Fruit fly (Drosophila melanogaster) whole organism, embryonic: Measurements from ENCODE around the gene Aasdh.
A peak's percentile ranks its signal among the peaks of the same experiment; 100 is the strongest.

Source experiments
- B-H1 ChIP-seq: fragments of 200-800 bp; sonication (Bioruptor generic); IDR thresholded peaks from 3 replicates; pipeline ENCODE4 v1.3.6; 2022; ENCODE audit warnings: missing biosample characterization, missing genetic modification characterization
- CG10209 ChIP-seq: fragments of 200-800 bp; sonication (Bioruptor generic); optimal IDR thresholded peaks from 3 replicates; lab custom pipeline; 2017; ENCODE audit warnings: missing biosample characterization, mild to moderate bottlenecking, missing genetic modification characterization, missing genetic modification reagents
- CG10462 ChIP-seq: fragments of 200-800 bp; sonication (Bioruptor generic); optimal IDR thresholded peaks from 2 replicates; lab custom pipeline; 2016; ENCODE audit warnings: missing biosample characterization, missing genetic modification characterization
- CG11093 ChIP-seq: fragments of 200-800 bp; sonication (Bioruptor generic); IDR thresholded peaks from 3 replicates; pipeline ENCODE4 v1.3.6; 2022; ENCODE audit warnings: missing biosample characterization, missing genetic modification characterization
- CG11398 ChIP-seq: fragments of 200-800 bp; sonication (Bioruptor generic); optimal IDR thresholded peaks from 2 replicates; lab custom pipeline; 2016; ENCODE audit warnings: missing biosample characterization, missing genetic modification characterization
- CG11723 ChIP-seq: fragments of 200-800 bp; sonication (Bioruptor generic); optimal IDR thresholded peaks from 2 replicates; lab custom pipeline; 2017; ENCODE audit warnings: missing biosample characterization, mild to moderate bottlenecking, missing genetic modification characterization
- CG13624 ChIP-seq: fragments of 200-800 bp; sonication (Bioruptor generic); optimal IDR thresholded peaks from 2 replicates; lab custom pipeline; 2016; ENCODE audit warnings: missing biosample characterization, missing genetic modification characterization
- CG13775 ChIP-seq: fragments of 200-800 bp; sonication (Bioruptor generic); optimal IDR thresholded peaks from 3 replicates; lab custom pipeline; 2017; ENCODE audit warnings: missing biosample characterization, mild to moderate bottlenecking, missing genetic modification characterization
- CG16815 ChIP-seq: fragments of 200-800 bp; sonication (Bioruptor generic); optimal IDR thresholded peaks from 3 replicates; lab custom pipeline; 2017; ENCODE audit warnings: missing biosample characterization, mild to moderate bottlenecking, missing genetic modification characterization
- CG17568 ChIP-seq: fragments of 200-800 bp; sonication (Bioruptor generic); optimal IDR thresholded peaks from 2 replicates; lab custom pipeline; 2018; ENCODE audit warnings: missing biosample characterization, mild to moderate bottlenecking, missing genetic modification characterization, moderate library complexity
- CG18011 ChIP-seq: fragments of 200-800 bp; sonication (Bioruptor generic); optimal IDR thresholded peaks from 2 replicates; lab custom pipeline; 2017; ENCODE audit warnings: missing biosample characterization, missing genetic modification characterization, mild to moderate bottlenecking, moderate library complexity, missing genotype
- CG31441 ChIP-seq: fragments of 200-800 bp; sonication (Bioruptor generic); IDR thresholded peaks from 2 replicates; pipeline ENCODE4 v1.3.6; 2022; ENCODE audit warnings: missing biosample characterization, missing genetic modification characterization
- CG32767 ChIP-seq: fragments of 200-800 bp; sonication (Bioruptor generic); IDR thresholded peaks from 2 replicates; pipeline ENCODE4 v1.3.6; 2022; ENCODE audit warnings: missing biosample characterization, missing genetic modification characterization
- CG3407 ChIP-seq: fragments of 200-800 bp; sonication (Bioruptor generic); optimal IDR thresholded peaks from 2 replicates; lab custom pipeline; 2018; ENCODE audit warnings: missing biosample characterization, mild to moderate bottlenecking, missing genetic modification characterization
- CG4820 ChIP-seq: fragments of 200-800 bp; sonication (Bioruptor generic); optimal IDR thresholded peaks from 3 replicates; lab custom pipeline; 2016; ENCODE audit warnings: missing biosample characterization, missing genetic modification characterization
- CG4854 ChIP-seq: fragments of 200-800 bp; sonication (Bioruptor generic); optimal IDR thresholded peaks from 2 replicates; lab custom pipeline; 2016; ENCODE audit warnings: missing biosample characterization, missing genetic modification characterization, inconsistent platforms
- CG6654 ChIP-seq: fragments of 200-800 bp; sonication (Bioruptor generic); optimal IDR thresholded peaks from 2 replicates; lab custom pipeline; 2017; ENCODE audit warnings: missing biosample characterization, mild to moderate bottlenecking, missing genetic modification characterization
- CG8359 ChIP-seq: fragments of 200-800 bp; sonication (Bioruptor generic); optimal IDR thresholded peaks from 2 replicates; lab custom pipeline; 2017; ENCODE audit warnings: missing biosample characterization, mild to moderate bottlenecking, missing genetic modification characterization, borderline replicate concordance
- CG9727 ChIP-seq: fragments of 200-800 bp; sonication (Bioruptor generic); optimal IDR thresholded peaks from 3 replicates; lab custom pipeline; 2017; ENCODE audit warnings: missing biosample characterization, mild to moderate bottlenecking, missing genetic modification characterization
- CkIIα-i1 ChIP-seq: fragments of 200-800 bp; sonication (Bioruptor generic); IDR thresholded peaks from 2 replicates; pipeline ENCODE4 v1.3.6; 2022; ENCODE audit warnings: missing biosample characterization, missing genetic modification characterization
- Dbx ChIP-seq: fragments of 200-800 bp; sonication (Bioruptor generic); IDR thresholded peaks from 3 replicates; pipeline ENCODE4 v1.3.6; 2022; ENCODE audit warnings: missing biosample characterization, missing genetic modification characterization
- E2f2 ChIP-seq: fragments of 200-800 bp; sonication (Bioruptor generic); IDR thresholded peaks from 2 replicates; pipeline ENCODE4 v1.3.6; 2022; ENCODE audit warnings: missing biosample characterization, missing genetic modification characterization
- GATAe ChIP-seq: fragments of 200-800 bp; sonication (Bioruptor generic); conservative IDR thresholded peaks from 2 replicates; pipeline ENCODE4 v1.3.6; 2022; ENCODE audit warnings: missing biosample characterization, missing genetic modification characterization
- Hey ChIP-seq: fragments of 200-800 bp; sonication (Bioruptor generic); optimal IDR thresholded peaks from 3 replicates; lab custom pipeline; 2018; ENCODE audit warnings: missing biosample characterization, mild to moderate bottlenecking, missing genetic modification characterization
- MTF-1 ChIP-seq: fragments of 200-800 bp; sonication (Bioruptor generic); optimal IDR thresholded peaks from 2 replicates; lab custom pipeline; 2018; ENCODE audit warnings: missing biosample characterization, mild to moderate bottlenecking, missing genetic modification characterization, borderline replicate concordance
- NK7.1 ChIP-seq: fragments of 200-800 bp; sonication (Bioruptor generic); optimal IDR thresholded peaks from 3 replicates; lab custom pipeline; 2016; ENCODE audit warnings: missing biosample characterization, missing genetic modification characterization
- Poxn ChIP-seq: fragments of 200-800 bp; sonication (Bioruptor generic); IDR thresholded peaks from 2 replicates; pipeline ENCODE4 v1.3.6; 2022; ENCODE audit warnings: missing biosample characterization, missing genetic modification characterization
- Ravus ChIP-seq: fragments of 200-800 bp; sonication (Bioruptor generic); IDR thresholded peaks from 2 replicates; pipeline ENCODE4 v1.3.6; 2022; ENCODE audit warnings: missing biosample characterization, missing genetic modification characterization
- Stat92E ChIP-seq, 3 experiments: fragments of >200 bp in 2 of 3; fragments of 200-800 bp in 1 of 3; sonication (Bioruptor generic) in 1 of 3; optimal IDR thresholded peaks; 2 replicates each; lab custom pipeline; 2017 to 2019; ENCODE audit warnings: missing biosample characterization in 3 of 3, missing genetic modification characterization in 3 of 3, mild to moderate bottlenecking in 1 of 3, moderate library complexity in 1 of 3
- ase ChIP-seq: fragments of 200-800 bp; sonication (Bioruptor generic); IDR thresholded peaks from 3 replicates; pipeline ENCODE4 v1.3.6; 2022; ENCODE audit warnings: missing biosample characterization, missing genetic modification characterization
- ash1 ChIP-seq: fragments of 200-800 bp; sonication (Bioruptor generic); optimal IDR thresholded peaks from 2 replicates; lab custom pipeline; 2018; ENCODE audit warnings: missing biosample characterization, mild to moderate bottlenecking, missing genetic modification characterization
- bigmax ChIP-seq: fragments of 200-800 bp; sonication (Bioruptor generic); optimal IDR thresholded peaks from 2 replicates; lab custom pipeline; 2018; ENCODE audit warnings: missing biosample characterization, mild to moderate bottlenecking, missing genetic modification characterization
- caup ChIP-seq: fragments of 200-800 bp; sonication (Bioruptor generic); optimal IDR thresholded peaks from 3 replicates; lab custom pipeline; 2017; ENCODE audit warnings: missing biosample characterization, mild to moderate bottlenecking, missing genetic modification characterization, moderate library complexity; ENCODE audit not compliant: severe bottlenecking
- cg ChIP-seq: fragments of 200-800 bp; sonication (Bioruptor generic); optimal IDR thresholded peaks from 3 replicates; lab custom pipeline; 2019; ENCODE audit warnings: missing biosample characterization, mild to moderate bottlenecking, missing genetic modification characterization, moderate library complexity
- dm ChIP-seq: fragments of 200-800 bp; sonication (Bioruptor generic); optimal IDR thresholded peaks from 3 replicates; lab custom pipeline; 2016; ENCODE audit warnings: missing biosample characterization, missing genetic modification characterization
- esg ChIP-seq: fragments of 200-800 bp; sonication (Bioruptor generic); conservative IDR thresholded peaks from 2 replicates; pipeline ENCODE4 v1.3.6; 2022; ENCODE audit warnings: missing biosample characterization, missing genetic modification characterization
- fd3F ChIP-seq: fragments of 200-800 bp; sonication (Bioruptor generic); optimal IDR thresholded peaks from 2 replicates; lab custom pipeline; 2018; ENCODE audit warnings: missing biosample characterization, mild to moderate bottlenecking, missing genetic modification characterization, moderate library complexity
- gem ChIP-seq: fragments of 200-800 bp; sonication (Bioruptor generic); optimal IDR thresholded peaks from 2 replicates; lab custom pipeline; 2019; ENCODE audit warnings: missing biosample characterization, mild to moderate bottlenecking, missing genetic modification characterization, moderate library complexity
- hb ChIP-seq: fragments of 200-800 bp; sonication (Bioruptor generic); IDR thresholded peaks from 3 replicates; pipeline ENCODE4 v1.3.6; 2022; ENCODE audit warnings: missing biosample characterization, missing genetic modification characterization; ENCODE audit not compliant: partially characterized antibody
- inv ChIP-seq: fragments of 200-800 bp; sonication (Bioruptor generic); IDR thresholded peaks from 2 replicates; pipeline ENCODE4 v1.3.6; 2022; ENCODE audit warnings: missing biosample characterization, missing genetic modification characterization; ENCODE audit not compliant: partially characterized antibody
- kni ChIP-seq: fragments of 200-800 bp; sonication (Bioruptor generic); optimal IDR thresholded peaks from 3 replicates; lab custom pipeline; 2017; ENCODE audit warnings: mild to moderate bottlenecking, missing biosample characterization, missing genetic modification reagents, missing genetic modification characterization
- lbe ChIP-seq: fragments of 200-800 bp; sonication (Bioruptor generic); optimal IDR thresholded peaks from 2 replicates; lab custom pipeline; 2016; ENCODE audit warnings: missing biosample characterization, mild to moderate bottlenecking, missing genetic modification characterization
- oc ChIP-seq: fragments of 200-800 bp; sonication (Bioruptor generic); optimal IDR thresholded peaks from 2 replicates; lab custom pipeline; 2018; ENCODE audit warnings: missing biosample characterization, mild to moderate bottlenecking, missing genetic modification characterization, moderate library complexity
- pita ChIP-seq: fragments of 200-800 bp; sonication (Bioruptor generic); optimal IDR thresholded peaks from 2 replicates; lab custom pipeline; 2017; ENCODE audit warnings: missing biosample characterization, mild to moderate bottlenecking, missing genetic modification characterization
- pros ChIP-seq: fragments of 200-800 bp; sonication (Bioruptor generic); optimal IDR thresholded peaks from 3 replicates; lab custom pipeline; 2019; ENCODE audit warnings: missing biosample characterization, mild to moderate bottlenecking, missing genetic modification characterization, moderate library complexity
- repo ChIP-seq: fragments of 200-800 bp; sonication (Bioruptor generic); optimal IDR thresholded peaks from 2 replicates; lab custom pipeline; 2016; ENCODE audit warnings: missing biosample characterization, missing genetic modification characterization
- sc ChIP-seq, 3 experiments: fragments of >200 bp in 2 of 3; fragments of 200-800 bp in 1 of 3; sonication (Bioruptor generic) in 1 of 3; optimal IDR thresholded peaks; 2 replicates in 2 of 3; 3 replicates in 1 of 3; lab custom pipeline; 2017; ENCODE audit warnings: mild to moderate bottlenecking in 1 of 3, missing biosample characterization in 1 of 3, missing genetic modification characterization in 1 of 3, missing genetic modification reagents in 1 of 3
- stc ChIP-seq: fragments of 200-800 bp; sonication (Bioruptor generic); IDR thresholded peaks from 2 replicates; pipeline ENCODE4 v1.3.6; 2022; ENCODE audit warnings: missing biosample characterization, missing genetic modification characterization
- tin ChIP-seq: fragments of 200-800 bp; sonication (Bioruptor generic); optimal IDR thresholded peaks from 3 replicates; lab custom pipeline; 2016; ENCODE audit warnings: missing biosample characterization, missing genetic modification characterization
- wdn ChIP-seq: fragments of 200-800 bp; sonication (Bioruptor generic); IDR thresholded peaks from 2 replicates; pipeline ENCODE4 v1.3.6; 2022; ENCODE audit warnings: missing biosample characterization, missing genetic modification characterization

Gene Aasdh

DNA sequence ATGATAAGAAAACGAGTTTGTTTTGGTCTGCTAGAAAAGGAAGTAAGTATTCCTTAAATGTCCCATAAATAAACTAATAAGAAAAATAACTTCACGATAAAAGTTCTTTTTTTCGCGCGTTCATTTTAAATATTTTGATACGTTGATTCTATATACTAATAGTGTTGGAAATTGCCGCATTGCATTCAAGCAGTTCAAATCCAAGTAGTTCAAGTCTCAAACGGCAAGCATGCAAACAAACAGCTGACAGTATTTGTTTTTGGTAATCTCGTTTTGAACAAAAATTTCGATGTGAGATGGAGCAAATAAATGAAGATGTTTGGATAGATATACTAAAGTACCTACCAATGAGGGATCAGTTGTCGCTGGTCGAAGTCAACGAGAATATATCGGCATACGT is 39.4 kb upstream of the Aasdh start, which contains the start of gene CG13088 (continued):
- TF ChIP-seq gem (tag; lab: Kevin White, UChicago), result no peak
- TF ChIP-seq CG18011 (GFP tag; lab: Kevin White, UChicago), result no peak
- TF ChIP-seq ase, result no peak
- TF ChIP-seq caup, result no peak
- no peak for TF ChIP-seq NK7.1 (GFP tag; lab: Kevin White, UChicago)
- TF ChIP-seq repo (GFP tag; lab: Kevin White, UChicago), result no peak
- TF ChIP-seq CG17568, result no peak
- 0 out of 3 replicates have a peak, but pooled peaks have one; percentile 21 for TF ChIP-seq Dbx (GFP tag; lab: Robert Waterston, UW)
- no peak for TF ChIP-seq Poxn (GFP tag; lab: Robert Waterston, UW)
- TF ChIP-seq oc (tag; lab: Kevin White, UChicago), result no peak
- no peak for TF ChIP-seq pita
- peak in 1 of 3 experiments; percentile 22 for TF ChIP-seq Stat92E (GFP tag; optimal IDR thresholded peaks at IDR 0.05; lab: Kevin White, UChicago)
- no peak for TF ChIP-seq CG8359
- peak; percentile 64 for TF ChIP-seq CG13624 (GFP tag; lab: Kevin White, UChicago)
- no peak for TF ChIP-seq CG16815
- TF ChIP-seq CG11723 (GFP tag; lab: Kevin White, UChicago), result no peak
- no peak for TF ChIP-seq inv (GFP tag; lab: Robert Waterston, UW)
- no peak for TF ChIP-seq CG11093
- no peak for TF ChIP-seq esg (GFP tag; lab: Robert Waterston, UW)
- peak; percentile 2 for TF ChIP-seq CG11398
- no peak for TF ChIP-seq kni (GFP tag; lab: Kevin White, UChicago)
- TF ChIP-seq tin (GFP tag; lab: Kevin White, UChicago), result no peak
- no peak for TF ChIP-seq CG10209 (GFP tag; lab: Kevin White, UChicago)
- TF ChIP-seq bigmax (GFP tag; lab: Kevin White, UChicago), result no peak
- no peak for TF ChIP-seq hb
- TF ChIP-seq B-H1 (GFP tag; lab: Robert Waterston, UW), result no peak
- TF ChIP-seq cg (GFP tag; lab: Kevin White, UChicago), result no peak
- TF ChIP-seq E2f2 (GFP tag; lab: Robert Waterston, UW), result peak; percentile 96
- TF ChIP-seq CG4854 (GFP tag; lab: Kevin White, UChicago), result peak; percentile 20
- TF ChIP-seq fd3F (GFP tag; lab: Kevin White, UChicago), result peak; percentile 28
- TF ChIP-seq CG6654 (GFP tag; lab: Kevin White, UChicago), result no peak
- TF ChIP-seq MTF-1 (GFP tag; lab: Kevin White, UChicago), result no peak
- peak; percentile 67 for TF ChIP-seq dm
- no peak for TF ChIP-seq CG32767 (GFP tag; lab: Robert Waterston, UW)
- TF ChIP-seq CG9727 (GFP tag; lab: Kevin White, UChicago), result no peak
- no peak for TF ChIP-seq CG31441
- no peak for TF ChIP-seq CG10462 (GFP tag; lab: Kevin White, UChicago)
- no peak for TF ChIP-seq lbe (GFP tag; lab: Kevin White, UChicago)
- no peak for TF ChIP-seq sc (optimal IDR thresholded peaks at IDR 0.05; lab: Kevin White, UChicago)
- TF ChIP-seq sc (GFP tag; optimal IDR thresholded peaks at IDR 0.05; lab: Kevin White, UChicago), result no peak
- TF ChIP-seq Hey (tag; lab: Kevin White, UChicago), result no peak
- no peak for TF ChIP-seq stc
- TF ChIP-seq ash1 (GFP tag; lab: Kevin White, UChicago), result no peak
- TF ChIP-seq CG13775 (GFP tag; lab: Kevin White, UChicago), result no peak
- no peak for TF ChIP-seq GATAe (GFP tag; lab: Robert Waterston, UW)
- TF ChIP-seq Ravus (GFP tag; lab: Robert Waterston, UW), result no peak
- TF ChIP-seq CG4820, result peak; percentile 12
- peak; percentile 12 for TF ChIP-seq CG3407 (GFP tag; lab: Kevin White, UChicago)
- no peak for TF ChIP-seq pros (GFP tag; lab: Kevin White, UChicago)
- no peak for TF ChIP-seq wdn
- TF ChIP-seq CkIIα-i1 (GFP tag; lab: Robert Waterston, UW), result no peak
